Worm (Caenorhabditis elegans) whole organism, L3 larva: Measurements from ENCODE around the gene T10B5.3.

Experiments
- aly-2 ChIP-seq: fragments of 150-350 bp; optimal IDR thresholded peaks from 2 replicates; lab custom pipeline; 2014; ENCODE audit warnings: missing biosample characterization, missing genetic modification characterization
- ceh-16 ChIP-seq: sonication (generic microtip); optimal IDR thresholded peaks from 2 replicates; lab custom pipeline; 2017; ENCODE audit warnings: missing biosample characterization, missing genetic modification characterization
- ceh-28 ChIP-seq: fragments of 150-350 bp; optimal IDR thresholded peaks from 2 replicates; lab custom pipeline; 2014; ENCODE audit warnings: missing biosample characterization, missing genetic modification reagents, missing genetic modification characterization
- ceh-82 ChIP-seq: fragments of 150-350 bp; optimal IDR thresholded peaks from 2 replicates; lab custom pipeline; 2014; ENCODE audit warnings: missing biosample characterization, missing genetic modification characterization
- ceh-9 ChIP-seq: sonication (generic microtip); optimal IDR thresholded peaks from 2 replicates; lab custom pipeline; 2018; ENCODE audit warnings: missing biosample characterization, missing genetic modification characterization
- elt-2 ChIP-seq: sonication (generic microtip); optimal IDR thresholded peaks from 2 replicates; lab custom pipeline; 2016; ENCODE audit warnings: missing genetic modification reagents, mild to moderate bottlenecking, missing genetic modification characterization, missing compliant biosample characterization
- lin-15B ChIP-seq: fragments of 150-350 bp; optimal IDR thresholded peaks from 2 replicates; lab custom pipeline; 2014; ENCODE audit warnings: missing biosample characterization, missing genetic modification characterization
- lin-39 ChIP-seq: fragments of 150-350 bp; optimal IDR thresholded peaks from 2 replicates; lab custom pipeline; 2018; ENCODE audit warnings: missing biosample characterization, missing genetic modification reagents, missing genetic modification characterization
- nhr-76 ChIP-seq: fragments of 150-350 bp; sonication (generic microtip); optimal IDR thresholded peaks from 5 replicates; lab custom pipeline; 2014; ENCODE audit warnings: missing biosample characterization, missing genetic modification characterization
- unc-39 ChIP-seq: sonication (generic microtip); optimal IDR thresholded peaks from 4 replicates; lab custom pipeline; 2017; ENCODE audit warnings: missing biosample characterization, missing genetic modification characterization

DNA sequence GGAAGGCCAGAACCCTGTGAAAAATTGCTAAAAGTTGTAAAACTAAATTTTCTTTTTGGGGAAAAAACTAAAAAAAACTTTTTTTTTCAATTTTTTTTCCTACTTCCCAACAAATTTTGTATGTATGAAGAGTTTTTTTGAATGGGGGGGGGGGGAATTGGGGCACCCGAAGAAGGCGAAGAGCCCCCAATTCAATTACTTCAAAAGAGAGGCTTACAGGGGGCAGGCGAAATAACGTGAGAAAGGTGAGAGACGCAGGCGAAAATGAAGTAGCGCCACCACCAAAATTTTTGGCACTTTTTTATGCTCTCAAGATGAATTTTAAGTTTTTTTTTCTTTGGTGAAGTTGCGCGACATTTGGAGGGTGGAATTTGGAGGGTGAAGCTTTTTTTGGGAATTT lies 6.6 kb downstream of the T10B5.3 start:
- TF ChIP-seq ceh-9 (no peak), ceh-82 (tag; lab: Kevin White, UChicago) (no peak), aly-2 (tag; lab: Kevin White, UChicago) (no peak), unc-39 (tag; lab: Kevin White, UChicago) (no peak), nhr-76 (tag; lab: Kevin White, UChicago) (no peak), lin-39 (tag; lab: Kevin White, UChicago) (no peak), ceh-16 (tag; lab: Kevin White, UChicago) (no peak), lin-15B (no peak), elt-2 (no peak), ceh-28 (tag; lab: Kevin White, UChicago) (no peak)
